Worm (Caenorhabditis elegans): ENCODE data around the gene sra-4.

The sra-4 gene

ce11 chrII:9566045-9566444 is 23.4 kb upstream of the sra-4 start (continued):
- no peak for TF ChIP-seq cebp-1 (GFP tag; IDR thresholded peaks at IDR 0.05)
- TF ChIP-seq cebp-1 (tag; optimal IDR thresholded peaks at IDR 0.05) = peak; percentile 73
- TF ChIP-seq akir-1 (GFP tag; optimal IDR thresholded peaks at IDR 0.05) = no peak
- no peak for TF ChIP-seq ets-4 (GFP tag; optimal IDR thresholded peaks at IDR 0.05)
- TF ChIP-seq Y53F4B.3 (GFP tag; IDR thresholded peaks at IDR 0.05) = no peak
- TF ChIP-seq ceh-58 (GFP tag; IDR thresholded peaks at IDR 0.05) = 0 out of 2 replicates have a peak, but pooled peaks have one; percentile 67
- no peak for TF ChIP-seq lir-1 (GFP tag; conservative IDR thresholded peaks at IDR 0.05)
- peak; percentile 52 for TF ChIP-seq K12H6.12 (tag; optimal IDR thresholded peaks at IDR 0.05)
- peak; percentile 98 for TF ChIP-seq tbp1 (GFP tag; optimal IDR thresholded peaks at IDR 0.05)
- TF ChIP-seq ZK185.1 (tag; optimal IDR thresholded peaks at IDR 0.05; ENCODE audit: poor library complexity, severe bottlenecking) = peak; percentile 56
- peak; percentile 79 for TF ChIP-seq ceh-27 (GFP tag; optimal IDR thresholded peaks at IDR 0.05)
- TF ChIP-seq nhr-120 (GFP tag; IDR thresholded peaks at IDR 0.05) = 0 out of 2 replicates have a peak, but pooled peaks have one; percentile 81
- TF ChIP-seq B0019.2 (GFP tag; conservative IDR thresholded peaks at IDR 0.05) = no peak
- TF ChIP-seq unc-130 (GFP tag; optimal IDR thresholded peaks at IDR 0.05) = peak; percentile 49
- peak; percentile 46; the same call in 1 of the 2 replicates for TF ChIP-seq F33H1.4 (GFP tag; IDR thresholded peaks at IDR 0.05)
- TF ChIP-seq hlh-26 (GFP tag; conservative IDR thresholded peaks at IDR 0.05) = no peak
- TF ChIP-seq xnd-1 (tag; optimal IDR thresholded peaks at IDR 0.05) = no peak
- peak; percentile 53 for TF ChIP-seq madf-10 (tag; optimal IDR thresholded peaks at IDR 0.05)
- no peak for TF ChIP-seq nhr-179 (tag; optimal IDR thresholded peaks at IDR 0.05)
- TF ChIP-seq chd-7 (tag; optimal IDR thresholded peaks at IDR 0.05) = peak; percentile 80
- peak; percentile 63 for TF ChIP-seq mcd-1 (GFP tag; IDR thresholded peaks at IDR 0.05)
- TF ChIP-seq cebp-2 (GFP tag; IDR thresholded peaks at IDR 0.05) = peak; percentile 69; the same call in 1 of the 2 replicates
- no peak for TF ChIP-seq dpff-1 (tag; optimal IDR thresholded peaks at IDR 0.05)
- TF ChIP-seq F10E7.11 (tag; optimal IDR thresholded peaks at IDR 0.05) = no peak
- TF ChIP-seq F55B11.4 (tag; optimal IDR thresholded peaks at IDR 0.05; ENCODE audit: borderline replicate concordance, insufficient read depth) = no peak
- TF ChIP-seq ekl-4 (GFP tag; IDR thresholded peaks at IDR 0.05) = 0 out of 2 replicates have a peak, but pooled peaks have one; percentile 62
- TF ChIP-seq bed-1 (GFP tag; IDR thresholded peaks at IDR 0.05) = 0 out of 2 replicates have a peak, but pooled peaks have one; percentile 57
- TF ChIP-seq snpc-1.1 (tag; optimal IDR thresholded peaks at IDR 0.05; ENCODE audit: insufficient read depth) = no peak
- TF ChIP-seq pha-4 (tag; optimal IDR thresholded peaks at IDR 0.05) = no peak
- peak; percentile 90 for TF ChIP-seq F57A8.1 (GFP tag; optimal IDR thresholded peaks at IDR 0.05)
- TF ChIP-seq tbx-9 (tag; optimal IDR thresholded peaks at IDR 0.05; ENCODE audit: borderline replicate concordance) = no peak
- TF ChIP-seq ztf-28 (GFP tag; IDR thresholded peaks at IDR 0.05) = 0 out of 2 replicates have a peak, but pooled peaks have one; percentile 58
- no peak for TF ChIP-seq ama-1 (optimal IDR thresholded peaks at IDR 0.05)
- TF ChIP-seq ama-1 (GFP tag; optimal IDR thresholded peaks at IDR 0.05) = peak in 1 of 2 experiments; percentile 85
- peak; percentile 29; the same call in 1 of the 2 replicates for TF ChIP-seq egrh-3 (GFP tag; IDR thresholded peaks at IDR 0.05)
- TF ChIP-seq attf-5 (GFP tag; optimal IDR thresholded peaks at IDR 0.05) = peak; percentile 61
- TF ChIP-seq die-1 (tag; optimal IDR thresholded peaks at IDR 0.05) = peak; percentile 90
- peak; percentile 65 for TF ChIP-seq madf-6 (GFP tag; IDR thresholded peaks at IDR 0.05)
- 0 out of 2 replicates have a peak, but pooled peaks have one; percentile 68 for TF ChIP-seq madf-3 (GFP tag; IDR thresholded peaks at IDR 0.05)
- TF ChIP-seq ztf-18 (tag; optimal IDR thresholded peaks at IDR 0.05) = peak; percentile 72
- TF ChIP-seq mel-28 (tag; optimal IDR thresholded peaks at IDR 0.05; ENCODE audit: borderline replicate concordance) = peak; percentile 21
- peak; percentile 49; the same call in 1 of the 2 replicates for TF ChIP-seq C17E4.6 (GFP tag; IDR thresholded peaks at IDR 0.05)
- peak; percentile 65 for TF ChIP-seq somi-1 (GFP tag; optimal IDR thresholded peaks at IDR 0.05)
- no peak for TF ChIP-seq hmg-20 (GFP tag; IDR thresholded peaks at IDR 0.05)
- no peak for TF ChIP-seq F22D6.2 (tag; optimal IDR thresholded peaks at IDR 0.05)
- peak; percentile 53 for TF ChIP-seq lsl-1 (GFP tag; optimal IDR thresholded peaks at IDR 0.05)
- TF ChIP-seq Y53G8AR.9 (GFP tag; conservative IDR thresholded peaks at IDR 0.05) = peak; percentile 65; the same call in 1 of the 2 replicates
- peak; percentile 77; the same call in 1 of the 2 replicates for TF ChIP-seq Y56A3A.18 (GFP tag; IDR thresholded peaks at IDR 0.05)
